Fruit fly (Drosophila melanogaster) whole organism, wandering third instar larva: ENCODE data around the gene Rop.

ENCODE experiments used
- OdsH ChIP-seq: fragments of 200-800 bp; sonication (Bioruptor generic); optimal IDR thresholded peaks from 2 replicates; lab custom pipeline; 2016; ENCODE audit warnings: missing biosample characterization, mild to moderate bottlenecking, missing genetic modification characterization
- br ChIP-seq: fragments of 200-800 bp; sonication (Bioruptor generic); optimal IDR thresholded peaks from 2 replicates; lab custom pipeline; 2016; ENCODE audit warnings: missing biosample characterization, missing genetic modification characterization
- h ChIP-seq: fragments of 200-800 bp; sonication (Bioruptor generic); optimal IDR thresholded peaks from 3 replicates; lab custom pipeline; 2016; ENCODE audit warnings: missing biosample characterization, mild to moderate bottlenecking, missing genetic modification characterization
- pan ChIP-seq: fragments of >200 bp; optimal IDR thresholded peaks from 2 replicates; lab custom pipeline; 2017
- psq ChIP-seq: fragments of 200-800 bp; sonication (Bioruptor generic); optimal IDR thresholded peaks from 3 replicates; lab custom pipeline; 2017; ENCODE audit warnings: missing biosample characterization, mild to moderate bottlenecking, missing genetic modification characterization, moderate library complexity

DNA sequence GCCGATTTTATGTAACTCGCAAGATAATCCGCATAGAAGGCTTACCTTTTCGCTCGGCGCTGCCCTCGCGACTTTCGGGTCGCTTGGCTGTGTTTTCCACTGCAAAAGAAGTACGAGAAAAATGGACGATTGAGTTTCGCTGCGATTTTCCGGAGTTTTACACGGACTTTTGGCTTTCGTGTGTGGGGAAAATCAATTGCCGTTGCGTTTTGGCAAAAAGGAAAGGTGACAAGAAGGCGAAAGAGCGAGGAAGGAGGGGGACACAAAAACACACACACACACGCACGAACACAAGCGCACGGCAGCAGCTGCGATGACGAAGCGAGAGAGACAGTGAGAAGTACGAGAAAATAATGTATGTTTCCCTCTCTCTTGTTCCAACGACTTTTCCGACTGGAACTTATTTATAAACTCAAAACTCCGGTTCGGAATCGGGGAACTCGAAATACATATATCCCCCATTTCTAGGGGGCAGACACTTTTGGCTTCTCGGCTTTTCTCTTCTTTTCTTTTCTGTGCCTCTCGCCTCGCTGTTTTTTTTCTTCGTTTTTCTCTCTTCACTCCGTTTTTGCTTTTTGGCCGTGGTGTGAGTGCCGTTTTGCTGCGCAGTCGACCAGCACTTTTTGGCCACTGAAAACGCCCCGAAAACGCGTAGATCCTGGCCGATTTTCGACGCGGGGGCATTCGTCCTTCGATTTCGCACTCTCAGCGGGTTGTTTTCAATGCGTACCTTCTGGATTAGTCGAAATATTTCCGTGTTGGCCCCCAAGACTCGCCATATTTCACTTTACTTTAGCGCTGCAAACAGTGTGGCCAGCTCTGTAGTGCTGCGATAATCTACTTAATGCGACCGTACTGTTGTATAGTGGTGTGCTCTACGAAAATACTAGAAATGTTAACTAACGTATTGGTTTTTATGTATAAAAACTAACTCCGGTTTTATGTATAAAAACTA is 4.8 kb downstream of the Rop start, which contains the start of gene ens:
- TF ChIP-seq OdsH (GFP tag; lab: Kevin White, UChicago) = no peak
- peak; percentile 88 for TF ChIP-seq psq (GFP tag; lab: Kevin White, UChicago)
- TF ChIP-seq h (GFP tag; lab: Kevin White, UChicago) = no peak
- TF ChIP-seq br (GFP tag; lab: Kevin White, UChicago) = no peak
- TF ChIP-seq pan (lab: Kevin White, UChicago) = no peak
